Worm (Caenorhabditis elegans): ENCODE results near the gene ZK637.4.

ZK637.4 gene

ce11 chrIII:8865294-8865766 is 28.2 kb upstream of the ZK637.4 start (continued):
- TF ChIP-seq hsf-1 (GFP tag; IDR thresholded peaks at IDR 0.05) (0 out of 2 replicates have a peak, but pooled peaks have one; percentile 8), rcor-1 (GFP tag; IDR thresholded peaks at IDR 0.05) (0 out of 2 replicates have a peak, but pooled peaks have one; percentile 24), snpc-3.4 (tag; optimal IDR thresholded peaks at IDR 0.05) (no peak)

DNA sequence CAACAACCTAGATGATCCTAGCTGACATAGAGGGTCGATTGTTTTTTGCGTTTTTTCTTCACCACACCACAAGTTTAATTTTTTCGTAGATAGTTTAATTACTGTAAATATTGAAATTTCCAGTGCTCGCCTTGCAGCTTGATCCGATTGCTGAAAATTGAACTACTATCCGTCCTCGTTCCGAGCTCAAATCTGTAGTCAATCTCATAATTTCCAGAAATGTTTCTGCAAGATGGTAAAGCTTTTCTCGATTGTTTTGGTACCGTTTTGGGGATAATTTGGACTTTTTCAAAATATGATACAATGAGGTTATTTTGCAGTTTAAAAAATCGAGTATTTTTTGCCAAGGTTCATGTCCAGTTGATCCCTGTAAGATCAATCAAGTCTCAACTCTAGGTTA is 27.5 kb upstream of the ZK637.4 start:
- TF ChIP-seq T26A5.8 (tag; optimal IDR thresholded peaks at IDR 0.05), result no peak
- TF ChIP-seq sea-2 (GFP tag; IDR thresholded peaks at IDR 0.05), result no peak
- peak in 1 of 2 experiments; percentile 0 for TF ChIP-seq let-607 (tag; optimal IDR thresholded peaks at IDR 0.05)

DNA sequence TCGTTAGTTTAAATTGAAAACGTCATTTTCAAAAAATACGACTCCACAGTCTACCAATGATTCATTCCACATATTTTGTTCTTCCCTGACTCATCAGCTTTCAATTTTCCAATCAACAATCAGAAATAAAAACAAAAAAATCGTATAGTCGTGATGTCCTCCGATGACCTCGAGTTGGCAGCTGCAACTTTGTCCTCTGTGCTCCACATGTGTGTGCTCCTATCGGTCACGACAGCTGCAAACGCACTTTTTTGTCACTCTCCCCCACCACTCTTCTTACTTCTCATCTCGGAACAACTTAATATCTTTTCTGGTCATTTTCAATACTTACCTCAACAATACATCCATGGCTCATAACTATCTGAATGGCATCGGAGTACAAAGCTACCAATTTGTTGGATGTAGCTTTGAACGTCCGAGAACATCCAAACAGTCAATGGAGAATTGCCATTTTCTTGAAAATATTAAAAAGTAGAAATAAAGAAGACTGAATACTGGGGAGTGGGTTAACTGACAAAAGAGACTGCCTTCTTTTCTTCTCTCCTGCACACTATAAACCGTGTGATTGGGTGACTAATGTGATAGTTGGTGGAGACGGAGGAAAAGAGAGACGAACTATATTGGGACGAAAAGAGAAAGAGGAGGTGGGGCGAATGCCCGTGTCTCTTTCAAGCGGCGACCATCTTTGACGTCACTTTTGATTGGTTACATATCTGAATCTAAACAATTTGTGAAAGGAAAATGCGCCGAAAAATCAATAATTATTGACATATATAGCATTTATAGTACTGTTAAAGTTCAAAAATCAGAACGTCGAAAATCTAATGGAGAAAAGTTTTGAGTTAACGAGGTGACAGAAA is 26.4 kb upstream of the ZK637.4 start:
- TF ChIP-seq hsf-1 (GFP tag; IDR thresholded peaks at IDR 0.05) (no peak), ztf-6 (GFP tag; IDR thresholded peaks at IDR 0.05) (no peak), Y95B8A.8 (GFP tag; IDR thresholded peaks at IDR 0.05) (0 out of 2 replicates have a peak, but pooled peaks have one; percentile 6), ztf-3 (GFP tag; optimal IDR thresholded peaks at IDR 0.05) (no peak), dox-1 (GFP tag; IDR thresholded peaks at IDR 0.05) (0 out of 2 replicates have a peak, but pooled peaks have one; percentile 14), madf-3 (GFP tag; IDR thresholded peaks at IDR 0.05) (0 out of 2 replicates have a peak, but pooled peaks have one; percentile 29), ZK185.1 (tag; optimal IDR thresholded peaks at IDR 0.05; ENCODE audit: poor library complexity, severe bottlenecking) (peak; percentile 5), atf-7 (tag; optimal IDR thresholded peaks at IDR 0.05) (no peak), D2030.7 (GFP tag; IDR thresholded peaks at IDR 0.05) (no peak), ekl-4 (GFP tag; IDR thresholded peaks at IDR 0.05) (no peak), F57A8.1 (GFP tag; optimal IDR thresholded peaks at IDR 0.05) (no peak), ztf-25 (GFP tag; IDR thresholded peaks at IDR 0.05) (no peak), die-1 (tag; optimal IDR thresholded peaks at IDR 0.05) (no peak), nhr-80 (tag; optimal IDR thresholded peaks at IDR 0.05) (peak; percentile 44), Y53F4B.3 (GFP tag; IDR thresholded peaks at IDR 0.05) (no peak), rcor-1 (GFP tag; IDR thresholded peaks at IDR 0.05) (no peak), nfyb-1 (GFP tag; IDR thresholded peaks at IDR 0.05) (peak; percentile 11; the same call in 1 of the 2 replicates), unc-62 (GFP tag; optimal IDR thresholded peaks at IDR 0.05) (no peak), pbrm-1 (GFP tag; IDR thresholded peaks at IDR 0.05) (peak; percentile 35; the same call in 1 of the 2 replicates), nfya-1 (tag; optimal IDR thresholded peaks at IDR 0.05; ENCODE audit: borderline replicate concordance, insufficient read depth) (no peak), aptf-2 (GFP tag; conservative IDR thresholded peaks at IDR 0.05) (no peak), lsl-1 (GFP tag; optimal IDR thresholded peaks at IDR 0.05) (no peak), cebp-1 (GFP tag; IDR thresholded peaks at IDR 0.05) (no peak), cebp-1 (tag; optimal IDR thresholded peaks at IDR 0.05) (peak; percentile 4), F52B5.7 (tag; optimal IDR thresholded peaks at IDR 0.05) (no peak), snpc-4 (GFP tag; optimal IDR thresholded peaks at IDR 0.05) (no peak), snpc-4 (tag; optimal IDR thresholded peaks at IDR 0.05) (no peak), madf-10 (tag; optimal IDR thresholded peaks at IDR 0.05) (no peak), ceh-91 (GFP tag; IDR thresholded peaks at IDR 0.05) (no peak)
